Fruit fly (Drosophila melanogaster) whole organism, embryonic: ENCODE results near the gene CG9672.

ENCODE experiments used
- BEAF-32 ChIP-seq: fragments of 200-800 bp; sonication (Bioruptor generic); optimal IDR thresholded peaks from 3 replicates; lab custom pipeline; 2017; ENCODE audit warnings: missing biosample characterization, missing genetic modification characterization, mild to moderate bottlenecking, moderate library complexity, missing genetic modification reagents
- CG11504 ChIP-seq: fragments of 200-800 bp; sonication (Bioruptor generic); optimal IDR thresholded peaks from 3 replicates; lab custom pipeline; 2019; ENCODE audit warnings: missing biosample characterization, mild to moderate bottlenecking, missing genetic modification characterization, moderate library complexity
- CG11560 ChIP-seq: fragments of 200-800 bp; sonication (Bioruptor generic); IDR thresholded peaks from 3 replicates; pipeline ENCODE4 v1.3.6; 2022; ENCODE audit warnings: missing biosample characterization, missing genetic modification characterization
- CG12391 ChIP-seq: fragments of 200-800 bp; sonication (Bioruptor generic); optimal IDR thresholded peaks from 3 replicates; lab custom pipeline; 2018; ENCODE audit warnings: missing biosample characterization, mild to moderate bottlenecking, missing genetic modification characterization, moderate library complexity
- CG12659 ChIP-seq: fragments of 200-800 bp; sonication (Bioruptor generic); optimal IDR thresholded peaks from 3 replicates; lab custom pipeline; 2017; ENCODE audit warnings: mild to moderate bottlenecking, missing biosample characterization, missing genetic modification reagents, missing genetic modification characterization
- CG13894 ChIP-seq: fragments of 200-800 bp; sonication (Bioruptor generic); optimal IDR thresholded peaks from 3 replicates; lab custom pipeline; 2018; ENCODE audit warnings: missing biosample characterization, mild to moderate bottlenecking, missing genetic modification characterization, moderate library complexity
- CG14667 ChIP-seq: fragments of 200-800 bp; sonication (Bioruptor generic); IDR thresholded peaks from 2 replicates; pipeline ENCODE4 v1.3.6; 2022; ENCODE audit warnings: missing biosample characterization, missing genetic modification characterization
- CG14710 ChIP-seq: fragments of 200-800 bp; sonication (Bioruptor generic); optimal IDR thresholded peaks from 3 replicates; lab custom pipeline; 2019; ENCODE audit warnings: missing biosample characterization, mild to moderate bottlenecking, missing genetic modification characterization, moderate library complexity
- CG15011 ChIP-seq: fragments of 200-800 bp; sonication (Bioruptor generic); optimal IDR thresholded peaks from 3 replicates; lab custom pipeline; 2018; ENCODE audit warnings: missing biosample characterization, mild to moderate bottlenecking, missing genetic modification characterization
- CG1529 ChIP-seq: fragments of 200-800 bp; sonication (Bioruptor generic); optimal IDR thresholded peaks from 3 replicates; lab custom pipeline; 2018; ENCODE audit warnings: missing biosample characterization, missing genetic modification characterization
- CG17328 ChIP-seq: fragments of 200-800 bp; sonication (Bioruptor generic); IDR thresholded peaks from 2 replicates; pipeline ENCODE4 v1.3.6; 2022; ENCODE audit warnings: missing biosample characterization, missing genetic modification characterization
- CG18262 ChIP-seq: fragments of 200-800 bp; optimal IDR thresholded peaks from 3 replicates; lab custom pipeline; 2019; ENCODE audit warnings: missing biosample characterization, mild to moderate bottlenecking, missing genetic modification characterization, moderate library complexity
- CG3281 ChIP-seq: fragments of 200-800 bp; sonication (Bioruptor generic); optimal IDR thresholded peaks from 3 replicates; lab custom pipeline; 2017; ENCODE audit warnings: missing biosample characterization, mild to moderate bottlenecking, missing genetic modification characterization
- CG33213 ChIP-seq: fragments of 200-800 bp; sonication (Bioruptor generic); optimal IDR thresholded peaks from 3 replicates; lab custom pipeline; 2016; ENCODE audit warnings: missing biosample characterization, missing genetic modification characterization
- CG3407 ChIP-seq: fragments of 200-800 bp; sonication (Bioruptor generic); optimal IDR thresholded peaks from 2 replicates; lab custom pipeline; 2018; ENCODE audit warnings: missing biosample characterization, mild to moderate bottlenecking, missing genetic modification characterization
- CG3847 ChIP-seq: fragments of 200-800 bp; sonication (Bioruptor generic); IDR thresholded peaks from 2 replicates; pipeline ENCODE4 v1.3.6; 2022; ENCODE audit warnings: missing biosample characterization, missing genetic modification characterization
- CG3995 ChIP-seq: fragments of 200-800 bp; sonication (Bioruptor generic); optimal IDR thresholded peaks from 3 replicates; lab custom pipeline; 2016; ENCODE audit warnings: missing biosample characterization, missing genetic modification characterization
- CG4730 ChIP-seq: fragments of 200-800 bp; sonication (Bioruptor generic); IDR thresholded peaks from 2 replicates; pipeline ENCODE4 v1.3.6; 2022; ENCODE audit warnings: missing biosample characterization, missing genetic modification characterization
- CG6254 ChIP-seq: fragments of 200-800 bp; sonication (Bioruptor generic); optimal IDR thresholded peaks from 3 replicates; lab custom pipeline; 2017; ENCODE audit warnings: mild to moderate bottlenecking, missing biosample characterization, missing genetic modification reagents, missing genetic modification characterization
- CG6765 ChIP-seq: fragments of 200-800 bp; sonication (Bioruptor generic); optimal IDR thresholded peaks from 3 replicates; lab custom pipeline; 2017; ENCODE audit warnings: missing biosample characterization, mild to moderate bottlenecking, missing genetic modification characterization
- CG8089 ChIP-seq: fragments of 200-800 bp; sonication (Bioruptor generic); optimal IDR thresholded peaks from 3 replicates; lab custom pipeline; 2016; ENCODE audit warnings: missing biosample characterization, missing genetic modification characterization
- CoRest ChIP-seq: fragments of 200-800 bp; sonication (Bioruptor generic); optimal IDR thresholded peaks from 3 replicates; lab custom pipeline; 2018; ENCODE audit warnings: missing biosample characterization, mild to moderate bottlenecking, missing genetic modification characterization, moderate library complexity
- E2f1 ChIP-seq: fragments of 200-800 bp; sonication (Bioruptor generic); IDR thresholded peaks from 2 replicates; pipeline ENCODE4 v1.3.6; 2022; ENCODE audit warnings: missing biosample characterization, missing genetic modification characterization
- Ets65A ChIP-seq: fragments of 200-800 bp; sonication (Bioruptor generic); peaks from one replicate; lab custom pipeline; 2016; ENCODE audit warnings: missing biosample characterization, missing genetic modification characterization
- Ets97D ChIP-seq: fragments of 200-800 bp; sonication (Bioruptor generic); optimal IDR thresholded peaks from 3 replicates; lab custom pipeline; 2016; ENCODE audit warnings: missing biosample characterization, missing genetic modification characterization
- HmgD ChIP-seq: fragments of 200-800 bp; sonication (Bioruptor generic); optimal IDR thresholded peaks from 3 replicates; lab custom pipeline; 2016; ENCODE audit warnings: missing biosample characterization, missing genetic modification characterization
- Hr51 ChIP-seq, 2 experiments: fragments of 200-800 bp; sonication (Bioruptor generic); optimal IDR thresholded peaks; 2 replicates in 1 of 2; 3 replicates in 1 of 2; lab custom pipeline; 2016 to 2018; ENCODE audit warnings: missing biosample characterization in 2 of 2, missing genetic modification characterization in 2 of 2, mild to moderate bottlenecking in 1 of 2, moderate library complexity in 1 of 2
- Jarid2 ChIP-seq: fragments of 200-800 bp; sonication (Bioruptor generic); optimal IDR thresholded peaks from 3 replicates; lab custom pipeline; 2017; ENCODE audit warnings: mild to moderate bottlenecking, missing biosample characterization, missing genetic modification reagents, missing genetic modification characterization
- Lpt ChIP-seq: fragments of >200 bp; optimal IDR thresholded peaks from 2 replicates; lab custom pipeline; 2018; ENCODE audit warnings: missing biosample characterization, missing genetic modification characterization
- Mad ChIP-seq: fragments of 200-800 bp; sonication (Bioruptor generic); optimal IDR thresholded peaks from 2 replicates; lab custom pipeline; 2016; ENCODE audit warnings: missing biosample characterization, missing genetic modification characterization
- Med ChIP-seq: fragments of 200-800 bp; sonication (Bioruptor generic); peaks from one replicate; lab custom pipeline; 2016; ENCODE audit warnings: missing biosample characterization, missing genetic modification characterization, mild to moderate bottlenecking, inconsistent platforms, moderate library complexity
- NC2α ChIP-seq: fragments of 200-800 bp; sonication (Bioruptor generic); optimal IDR thresholded peaks from 2 replicates; lab custom pipeline; 2016; ENCODE audit warnings: missing biosample characterization, missing genetic modification characterization
- Rfx ChIP-seq: fragments of 200-800 bp; sonication (Bioruptor generic); IDR thresholded peaks from 2 replicates; pipeline ENCODE4 v1.3.6; 2022; ENCODE audit warnings: missing biosample characterization, missing genetic modification characterization
- Rx ChIP-seq: fragments of 200-800 bp; sonication (Bioruptor generic); IDR thresholded peaks from 2 replicates; pipeline ENCODE4 v1.3.6; 2022; ENCODE audit warnings: missing biosample characterization, missing genetic modification characterization
- bab2 ChIP-seq: fragments of 200-800 bp; sonication (Bioruptor generic); optimal IDR thresholded peaks from 2 replicates; lab custom pipeline; 2016; ENCODE audit warnings: missing biosample characterization, missing genetic modification characterization
- cato ChIP-seq: fragments of 200-800 bp; sonication (Bioruptor generic); optimal IDR thresholded peaks from 2 replicates; lab custom pipeline; 2016; ENCODE audit warnings: missing biosample characterization, missing genetic modification characterization, borderline replicate concordance
- dan ChIP-seq: fragments of 200-800 bp; sonication (Bioruptor generic); IDR thresholded peaks from 2 replicates; pipeline ENCODE4 v1.3.6; 2022; ENCODE audit warnings: missing biosample characterization, missing genetic modification characterization
- disco-r ChIP-seq: fragments of 200-800 bp; sonication (Bioruptor generic); optimal IDR thresholded peaks from 2 replicates; lab custom pipeline; 2016; ENCODE audit warnings: missing biosample characterization, missing genetic modification characterization
- en ChIP-seq: fragments of 200-800 bp; sonication (Bioruptor generic); optimal IDR thresholded peaks from 2 replicates; lab custom pipeline; 2016; ENCODE audit warnings: missing biosample characterization, missing genetic modification characterization
- gcm2 ChIP-seq: fragments of 200-800 bp; sonication (Bioruptor generic); optimal IDR thresholded peaks from 2 replicates; lab custom pipeline; 2016; ENCODE audit warnings: missing biosample characterization, missing genetic modification characterization
- phol ChIP-seq: fragments of 200-800 bp; sonication (Bioruptor generic); optimal IDR thresholded peaks from 3 replicates; lab custom pipeline; 2018; ENCODE audit warnings: missing biosample characterization, mild to moderate bottlenecking, missing genetic modification characterization, moderate library complexity
- pzg ChIP-seq: fragments of 200-800 bp; sonication (Bioruptor generic); optimal IDR thresholded peaks from 3 replicates; lab custom pipeline; 2018; ENCODE audit warnings: missing biosample characterization, mild to moderate bottlenecking, missing genetic modification characterization, moderate library complexity
- repo ChIP-seq: fragments of 200-800 bp; sonication (Bioruptor generic); optimal IDR thresholded peaks from 2 replicates; lab custom pipeline; 2016; ENCODE audit warnings: missing biosample characterization, missing genetic modification characterization
- row ChIP-seq: fragments of 200-800 bp; sonication (Bioruptor generic); IDR thresholded peaks from 3 replicates; pipeline ENCODE4 v1.3.6; 2022; ENCODE audit warnings: missing biosample characterization, missing genetic modification characterization
- sens-2 ChIP-seq: fragments of 200-800 bp; sonication (Bioruptor generic); IDR thresholded peaks from 2 replicates; pipeline ENCODE4 v1.3.6; 2022; ENCODE audit warnings: missing biosample characterization, missing genetic modification characterization
- stwl ChIP-seq: fragments of 200-800 bp; sonication (Bioruptor generic); optimal IDR thresholded peaks from 3 replicates; lab custom pipeline; 2018; ENCODE audit warnings: missing biosample characterization, mild to moderate bottlenecking, missing genetic modification characterization, moderate library complexity
- trem ChIP-seq: fragments of 200-800 bp; optimal IDR thresholded peaks from 3 replicates; lab custom pipeline; 2019; ENCODE audit warnings: missing biosample characterization, mild to moderate bottlenecking, missing genetic modification characterization, moderate library complexity

Gene CG9672

DNA sequence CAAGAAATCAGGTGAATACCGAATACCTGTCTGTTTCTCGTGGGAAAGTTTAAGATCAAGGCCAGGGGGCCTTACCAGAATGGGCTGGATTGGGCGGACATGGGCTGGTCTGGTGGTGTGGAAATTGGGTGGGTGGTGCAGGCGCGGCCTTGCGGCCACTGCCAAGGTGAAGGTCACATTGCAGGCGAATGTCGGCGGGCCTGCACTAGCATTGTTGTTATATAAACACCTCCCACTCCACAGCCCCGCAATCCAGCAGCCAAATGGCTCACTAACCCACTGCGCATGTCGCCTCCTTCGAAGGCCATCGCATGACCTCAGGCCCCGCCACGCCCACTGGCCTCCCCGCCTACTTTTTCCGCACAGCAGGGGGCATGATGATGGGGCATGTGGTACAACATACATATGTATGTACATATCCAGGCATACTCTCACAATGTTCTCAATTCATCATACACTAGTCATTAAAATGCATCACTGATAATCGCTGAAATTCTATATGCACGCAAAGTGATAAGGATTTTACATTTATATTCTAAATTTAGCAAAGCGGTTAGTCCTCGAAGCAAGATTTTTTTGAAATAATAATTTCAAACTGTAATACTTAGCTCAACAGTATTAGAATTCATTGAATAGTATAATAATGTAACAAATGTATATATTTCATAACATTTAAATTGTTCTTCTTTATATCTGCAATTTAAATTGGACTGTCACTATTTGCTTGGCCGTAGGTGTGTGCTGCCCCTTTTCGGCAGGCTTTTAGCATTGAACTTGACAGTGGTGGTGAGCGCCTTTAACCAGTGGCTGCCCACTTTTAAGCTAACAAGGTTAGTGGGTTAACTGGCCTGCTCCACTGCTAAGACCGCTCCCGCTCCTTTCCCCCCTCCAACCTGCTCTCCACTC is 9.8 kb downstream of the CG9672 start (continued):
- peak; percentile 17 for TF ChIP-seq CoRest (tag; lab: Kevin White, UChicago)
- TF ChIP-seq CG3281 (GFP tag; lab: Kevin White, UChicago) = peak; percentile 24
- TF ChIP-seq Ets65A (GFP tag; lab: Kevin White, UChicago) = peak; percentile 62
- no peak for TF ChIP-seq dan (GFP tag; lab: Robert Waterston, UW)
- peak; percentile 37 for TF ChIP-seq CG18262 (tag; lab: Kevin White, UChicago)

DNA sequence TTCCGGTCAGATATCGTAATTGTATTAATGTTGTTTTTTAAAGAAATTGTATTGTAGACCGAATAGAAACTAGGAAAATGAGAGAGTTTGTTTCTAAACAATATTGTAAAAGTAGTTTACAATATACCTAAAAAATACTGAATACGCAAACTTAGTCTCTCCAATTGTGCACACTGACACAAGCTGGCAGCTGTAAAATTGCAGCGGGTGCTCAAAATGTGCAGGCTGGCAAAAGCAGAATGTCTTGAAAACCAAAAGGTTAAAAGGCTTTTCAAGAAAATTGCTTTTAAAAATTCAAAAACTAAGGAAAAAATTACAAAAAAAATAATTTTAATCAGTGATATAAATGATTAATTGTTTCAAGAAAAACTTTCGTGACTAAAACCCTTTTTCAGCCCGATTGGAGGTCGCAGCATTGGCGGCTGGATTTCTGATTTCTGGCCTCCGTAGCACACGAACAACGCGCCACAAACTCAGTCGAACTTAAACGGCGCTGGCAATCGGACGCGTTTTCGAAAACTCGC is 11.0 kb downstream of the CG9672 start, which contains the start of gene CG4678:
CG4678 (plus strand) TSS at position 474 of the 524 bp plus-strand sequence.
- TF ChIP-seq Lpt (no peak), bab2 (GFP tag; lab: Kevin White, UChicago) (no peak), CG6254 (GFP tag; lab: Kevin White, UChicago) (peak; percentile 14), CG3407 (no peak), trem (peak; percentile 17), sens-2 (GFP tag; lab: Robert Waterston, UW) (no peak), pzg (GFP tag; lab: Kevin White, UChicago) (peak; percentile 64), Rfx (GFP tag; lab: Robert Waterston, UW) (peak; percentile 26; the same call in 1 of the 2 replicates), repo (GFP tag; lab: Kevin White, UChicago) (no peak), Jarid2 (GFP tag; lab: Kevin White, UChicago) (peak; percentile 29), CG12659 (GFP tag; lab: Kevin White, UChicago) (peak; percentile 36), cato (GFP tag; lab: Kevin White, UChicago) (no peak), E2f1 (GFP tag; lab: Robert Waterston, UW) (no peak), CG11504 (tag; lab: Kevin White, UChicago) (peak; percentile 51), CG3847 (GFP tag; lab: Robert Waterston, UW) (no peak), HmgD (GFP tag; lab: Kevin White, UChicago) (peak; percentile 43), CG15011 (GFP tag; lab: Kevin White, UChicago) (no peak), CoRest (tag; lab: Kevin White, UChicago) (peak; percentile 42), Med (GFP tag; lab: Kevin White, UChicago) (peak; percentile 81), CG17328 (GFP tag; lab: Robert Waterston, UW) (no peak), NC2α (GFP tag; lab: Kevin White, UChicago) (no peak), phol (peak; percentile 19), row (GFP tag; lab: Robert Waterston, UW) (0 out of 3 replicates have a peak, but pooled peaks have one; percentile 20), CG33213 (GFP tag; lab: Kevin White, UChicago) (peak; percentile 58), CG14710 (tag; lab: Kevin White, UChicago) (peak; percentile 23), CG14667 (no peak), CG3995 (GFP tag; lab: Kevin White, UChicago) (no peak), BEAF-32 (GFP tag; lab: Kevin White, UChicago) (peak; percentile 28), CG12391 (no peak), CG4730 (GFP tag; lab: Robert Waterston, UW) (no peak), gcm2 (GFP tag; lab: Kevin White, UChicago) (no peak), Rx (no peak), CG11560 (tag; lab: Robert Waterston, UW) (no peak), stwl (peak; percentile 90), en (GFP tag; lab: Kevin White, UChicago) (no peak), CG13894 (tag; lab: Kevin White, UChicago) (no peak), disco-r (GFP tag; lab: Kevin White, UChicago) (no peak), Hr51 (GFP tag; optimal IDR thresholded peaks at IDR 0.05; lab: Kevin White, UChicago) (peak in 1 of 2 experiments; percentile 12), CG8089 (no peak), Ets97D (GFP tag; lab: Kevin White, UChicago) (peak; percentile 52), CG6765 (GFP tag; lab: Kevin White, UChicago) (no peak), CG1529 (no peak), Mad (GFP tag; lab: Kevin White, UChicago) (no peak)
